Worm (Caenorhabditis elegans) whole organism, L3 larva: ENCODE measurements around the gene rbm-28.

Experiments used
- R02D3.7 ChIP-seq: fragments of 150-350 bp; optimal IDR thresholded peaks from 2 replicates; lab custom pipeline; 2014; ENCODE audit warnings: missing biosample characterization, missing genetic modification characterization
- ZK546.5 ChIP-seq: sonication (generic microtip); optimal IDR thresholded peaks from 2 replicates; lab custom pipeline; 2017; ENCODE audit warnings: missing biosample characterization, missing genetic modification characterization
- aly-2 ChIP-seq: fragments of 150-350 bp; optimal IDR thresholded peaks from 2 replicates; lab custom pipeline; 2014; ENCODE audit warnings: missing biosample characterization, missing genetic modification characterization
- ama-1 ChIP-seq: fragments of 150-350 bp; optimal IDR thresholded peaks from 2 replicates; lab custom pipeline; 2018
- ceh-28 ChIP-seq: fragments of 150-350 bp; optimal IDR thresholded peaks from 2 replicates; lab custom pipeline; 2014; ENCODE audit warnings: missing biosample characterization, missing genetic modification reagents, missing genetic modification characterization
- ceh-82 ChIP-seq: fragments of 150-350 bp; optimal IDR thresholded peaks from 2 replicates; lab custom pipeline; 2014; ENCODE audit warnings: missing biosample characterization, missing genetic modification characterization
- ceh-9 ChIP-seq: sonication (generic microtip); optimal IDR thresholded peaks from 2 replicates; lab custom pipeline; 2018; ENCODE audit warnings: missing biosample characterization, missing genetic modification characterization
- daf-12 ChIP-seq: fragments of 150-350 bp; optimal IDR thresholded peaks from 2 replicates; lab custom pipeline; 2014; ENCODE audit warnings: missing biosample characterization, missing genetic modification reagents, missing genetic modification characterization
- elt-2 ChIP-seq: sonication (generic microtip); optimal IDR thresholded peaks from 2 replicates; lab custom pipeline; 2016; ENCODE audit warnings: missing genetic modification reagents, mild to moderate bottlenecking, missing genetic modification characterization, missing compliant biosample characterization
- elt-3 ChIP-seq, 3 experiments: fragments of 150-350 bp in 1 of 3; sonication (generic microtip) in 2 of 3; optimal IDR thresholded peaks; 2 replicates in 2 of 3; 4 replicates in 1 of 3; lab custom pipeline; 2014 to 2017; ENCODE audit warnings: missing biosample characterization in 3 of 3, missing genetic modification characterization in 3 of 3
- eor-1 ChIP-seq, 2 experiments: fragments of 150-350 bp; optimal IDR thresholded peaks; 2 replicates each; lab custom pipeline; 2014 to 2018; ENCODE audit warnings: missing biosample characterization in 2 of 2, missing genetic modification characterization in 2 of 2
- fkh-10 ChIP-seq: sonication (generic microtip); optimal IDR thresholded peaks from 2 replicates; lab custom pipeline; 2017; ENCODE audit warnings: missing biosample characterization, missing genetic modification reagents, missing genetic modification characterization
- fkh-2 ChIP-seq: fragments of 150-350 bp; optimal IDR thresholded peaks from 2 replicates; lab custom pipeline; 2014; ENCODE audit warnings: missing biosample characterization, missing genetic modification reagents, missing genetic modification characterization
- fos-1 ChIP-seq: fragments of 150-350 bp; optimal IDR thresholded peaks from 2 replicates; lab custom pipeline; 2014; ENCODE audit warnings: missing biosample characterization, missing genetic modification characterization
- hmg-11 ChIP-seq: sonication (generic microtip); optimal IDR thresholded peaks from 2 replicates; lab custom pipeline; 2016; ENCODE audit warnings: missing genetic modification characterization, missing compliant biosample characterization
- jun-1 ChIP-seq: fragments of 150-350 bp; optimal IDR thresholded peaks from 2 replicates; lab custom pipeline; 2014; ENCODE audit warnings: missing biosample characterization, missing genetic modification reagents, missing genetic modification characterization
- lin-15B ChIP-seq: fragments of 150-350 bp; optimal IDR thresholded peaks from 2 replicates; lab custom pipeline; 2014; ENCODE audit warnings: missing biosample characterization, missing genetic modification characterization
- lin-39 ChIP-seq: fragments of 150-350 bp; optimal IDR thresholded peaks from 2 replicates; lab custom pipeline; 2018; ENCODE audit warnings: missing biosample characterization, missing genetic modification reagents, missing genetic modification characterization
- mml-1 ChIP-seq: fragments of 150-350 bp; sonication (generic microtip); optimal IDR thresholded peaks from 3 replicates; lab custom pipeline; 2014; ENCODE audit warnings: missing biosample characterization, missing genetic modification characterization
- nfya-1 ChIP-seq: sonication (generic microtip); optimal IDR thresholded peaks from 2 replicates; lab custom pipeline; 2017; ENCODE audit warnings: missing genetic modification characterization, mild to moderate bottlenecking, missing compliant biosample characterization, antibody characterized with exemption, moderate library complexity; ENCODE audit not compliant: insufficient read depth
- nhr-237 ChIP-seq: fragments of 150-350 bp; optimal IDR thresholded peaks from 2 replicates; lab custom pipeline; 2014; ENCODE audit warnings: missing biosample characterization, missing genetic modification characterization
- nhr-28 ChIP-seq: fragments of 150-350 bp; optimal IDR thresholded peaks from 2 replicates; lab custom pipeline; 2014; ENCODE audit warnings: missing biosample characterization, missing genetic modification characterization
- nhr-43 ChIP-seq: sonication (generic microtip); optimal IDR thresholded peaks from 2 replicates; lab custom pipeline; 2016; ENCODE audit warnings: mild to moderate bottlenecking, missing genetic modification characterization, missing compliant biosample characterization; ENCODE audit not compliant: poor library complexity, severe bottlenecking
- nhr-77 ChIP-seq: fragments of 150-350 bp; optimal IDR thresholded peaks from 2 replicates; lab custom pipeline; 2014; ENCODE audit warnings: missing biosample characterization, missing genetic modification characterization
- pha-4 ChIP-seq: fragments of 150-350 bp; optimal IDR thresholded peaks from 2 replicates; lab custom pipeline; 2014; ENCODE audit warnings: missing biosample characterization, missing genetic modification reagents, missing genetic modification characterization
- pqm-1 ChIP-seq: fragments of 150-350 bp; optimal IDR thresholded peaks from 2 replicates; lab custom pipeline; 2017; ENCODE audit warnings: missing biosample characterization, missing genetic modification characterization, inconsistent platforms
- skn-1 ChIP-seq: fragments of 150-350 bp; optimal IDR thresholded peaks from 2 replicates; lab custom pipeline; 2014; ENCODE audit warnings: missing biosample characterization, missing genetic modification characterization
- tbx-2 ChIP-seq: sonication (generic microtip); optimal IDR thresholded peaks from 2 replicates; lab custom pipeline; 2016; ENCODE audit warnings: mild to moderate bottlenecking, missing genetic modification characterization, missing compliant biosample characterization
- unc-39 ChIP-seq: sonication (generic microtip); optimal IDR thresholded peaks from 4 replicates; lab custom pipeline; 2017; ENCODE audit warnings: missing biosample characterization, missing genetic modification characterization
- ztf-11 ChIP-seq: fragments of 150-350 bp; optimal IDR thresholded peaks from 2 replicates; lab custom pipeline; 2014; ENCODE audit warnings: missing biosample characterization, missing genetic modification characterization
- ztf-4 ChIP-seq: fragments of 150-350 bp; optimal IDR thresholded peaks from 2 replicates; lab custom pipeline; 2014; ENCODE audit warnings: missing biosample characterization, missing genetic modification characterization

Gene rbm-28

DNA sequence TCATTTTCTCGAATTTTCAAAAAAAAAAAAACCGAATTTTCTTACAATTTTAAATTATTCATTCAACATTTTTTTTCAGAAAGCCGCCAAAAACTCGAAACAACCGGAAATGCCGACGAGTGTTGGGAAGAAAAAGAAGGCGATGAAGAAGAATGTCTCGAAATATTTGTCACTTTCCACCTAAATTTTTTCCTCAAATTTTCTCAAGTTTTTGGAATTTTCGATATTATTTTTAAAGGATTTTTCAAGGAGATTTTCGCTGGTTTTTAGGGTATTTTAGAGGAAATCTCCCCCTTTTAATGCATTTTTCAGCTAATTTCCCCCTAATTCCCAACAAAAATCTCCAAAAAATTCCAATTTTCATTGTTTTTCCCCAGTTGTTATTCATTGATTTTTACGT, 9.1 kb downstream of the rbm-28 start:
- no peak for TF ChIP-seq daf-12 (tag; lab: Kevin White, UChicago)
- TF ChIP-seq lin-39 (tag; lab: Kevin White, UChicago): no peak
- no peak for TF ChIP-seq skn-1 (tag; lab: Kevin White, UChicago)
- TF ChIP-seq ama-1 (lab: Kevin White, UChicago): no peak
- no peak for TF ChIP-seq tbx-2 (tag; lab: Kevin White, UChicago)
- TF ChIP-seq mml-1 (tag; lab: Kevin White, UChicago): no peak
- no peak for TF ChIP-seq nhr-28 (tag; lab: Kevin White, UChicago)
- no peak for TF ChIP-seq unc-39 (tag; lab: Kevin White, UChicago)

DNA sequence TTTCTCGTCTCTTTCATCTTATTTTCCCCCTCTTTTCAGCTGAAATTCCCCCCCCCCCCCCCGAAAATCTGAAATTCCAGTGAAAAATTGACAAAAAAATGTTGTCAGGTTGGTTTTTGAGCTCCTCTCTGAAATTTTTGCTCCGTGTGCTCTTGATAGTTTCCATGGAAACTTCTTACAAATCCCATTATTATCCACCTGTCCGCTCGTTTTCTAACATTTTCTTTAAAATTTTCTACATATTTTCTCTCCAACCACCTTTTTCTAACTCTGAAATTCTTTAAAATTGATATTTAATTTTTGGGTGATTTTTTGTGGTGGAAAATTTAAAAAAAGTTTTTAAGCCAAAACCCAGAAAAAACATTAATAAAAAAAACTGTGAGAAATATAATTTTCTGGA, 9.6 kb downstream of the rbm-28 start, which contains the start of gene gpx-2:
gpx-2 (plus strand) TSS at position 99 of the 400 bp plus-strand sequence.
- TF ChIP-seq ama-1 (lab: Kevin White, UChicago) (peak; percentile 83), elt-3 (tag; optimal IDR thresholded peaks at IDR 0.05; lab: Kevin White, UChicago) (no peak), unc-39 (tag; lab: Kevin White, UChicago) (no peak)

DNA sequence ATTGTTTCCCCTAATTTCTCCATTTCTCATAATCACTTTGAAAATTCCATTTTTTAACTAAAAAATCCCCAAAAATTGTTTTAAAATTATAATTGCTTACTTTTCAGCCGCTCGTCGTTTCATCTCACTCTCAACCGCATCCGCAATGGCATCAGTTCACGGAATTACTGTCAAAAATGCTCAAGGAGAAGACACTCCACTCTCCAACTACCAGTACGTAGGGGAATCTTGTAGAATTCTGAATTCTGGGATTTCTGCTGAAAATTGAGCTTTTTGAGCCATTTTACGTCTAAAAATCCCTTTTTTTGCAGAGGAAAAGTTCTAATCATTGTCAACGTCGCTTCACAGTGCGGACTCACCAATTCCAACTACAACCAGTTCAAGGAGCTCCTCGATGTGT, 10.5 kb downstream of the rbm-28 start:
- TF ChIP-seq fkh-2: no peak
- no peak for TF ChIP-seq ceh-28 (tag; lab: Kevin White, UChicago)
- no peak for TF ChIP-seq lin-39 (tag; lab: Kevin White, UChicago)
- TF ChIP-seq ztf-11 (tag; lab: Kevin White, UChicago): no peak
- no peak for TF ChIP-seq pha-4 (tag; lab: Kevin White, UChicago)
- no peak for TF ChIP-seq skn-1 (tag; lab: Kevin White, UChicago)
- no peak for TF ChIP-seq ceh-9
- no peak for TF ChIP-seq nhr-43
- no peak for TF ChIP-seq ama-1 (lab: Kevin White, UChicago)
- no peak for TF ChIP-seq lin-15B
- TF ChIP-seq elt-2: no peak
- TF ChIP-seq ztf-4 (tag; lab: Kevin White, UChicago): no peak
- TF ChIP-seq ceh-82 (tag; lab: Kevin White, UChicago): no peak
- no peak for TF ChIP-seq nhr-237

DNA sequence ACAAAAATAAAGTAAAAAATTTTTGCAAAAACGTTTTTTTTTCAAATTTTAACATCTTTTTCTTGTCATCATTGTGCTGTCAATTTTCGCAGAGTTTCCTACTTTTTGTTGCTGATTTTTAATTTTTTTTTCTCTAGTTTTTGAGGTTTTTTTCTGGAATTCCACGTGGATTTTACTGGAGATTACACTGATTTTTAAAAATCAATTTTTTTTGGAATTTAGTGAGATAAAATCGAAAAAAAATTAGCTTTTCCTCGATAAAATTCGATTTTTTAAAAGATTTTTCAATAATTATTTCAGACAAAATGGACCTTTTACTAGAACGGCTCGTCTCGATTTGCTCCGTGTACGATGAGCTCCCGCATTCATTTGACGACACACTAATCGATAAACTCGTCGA, 12.6 kb downstream of the rbm-28 start, which contains the start of gene R05H10.3:
R05H10.3 (plus strand) TSS at position 301 of the 400 bp plus-strand sequence.
- no peak for TF ChIP-seq ceh-82 (tag; lab: Kevin White, UChicago)
- TF ChIP-seq nhr-77 (tag; lab: Kevin White, UChicago): no peak
- no peak for TF ChIP-seq ztf-11 (tag; lab: Kevin White, UChicago)
- TF ChIP-seq ama-1 (lab: Kevin White, UChicago): peak; percentile 3

DNA sequence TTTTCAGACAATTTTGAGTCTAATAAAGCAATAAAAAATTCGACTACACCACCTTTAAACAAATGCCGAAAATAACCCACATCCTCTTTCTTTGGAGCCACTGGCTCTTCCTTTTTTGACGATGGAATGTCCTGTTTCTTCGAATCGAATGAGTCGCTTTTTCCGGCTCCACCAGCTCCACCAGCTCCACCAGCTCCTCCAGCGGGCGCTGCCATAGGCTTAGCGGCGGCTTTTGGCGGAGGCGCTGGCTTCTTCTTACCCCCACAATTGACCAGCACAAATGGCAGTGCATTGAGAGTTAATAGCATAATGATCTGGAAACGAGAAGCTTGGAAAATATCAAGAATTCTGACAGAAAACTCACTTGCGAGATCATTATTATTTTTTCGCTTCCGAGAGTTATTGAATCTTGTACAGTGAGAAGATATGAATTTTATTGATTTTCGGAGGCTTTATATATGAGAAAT, 19.7 kb downstream of the rbm-28 start, which contains the start of gene Y53F4A.2:
Y53F4A.2 (minus strand) TSS at position 417 of the 467 bp plus-strand sequence.
- TF ChIP-seq unc-39 (tag; lab: Kevin White, UChicago) (no peak), hmg-11 (tag; lab: Kevin White, UChicago) (no peak), pqm-1 (tag; lab: Kevin White, UChicago) (no peak), nhr-43 (no peak), daf-12 (tag; lab: Kevin White, UChicago) (no peak), jun-1 (tag; lab: Kevin White, UChicago) (no peak), aly-2 (tag; lab: Kevin White, UChicago) (no peak), fos-1 (no peak), eor-1 (tag; optimal IDR thresholded peaks at IDR 0.05; lab: Kevin White, UChicago) (no peak), R02D3.7 (tag; lab: Kevin White, UChicago) (no peak), nfya-1 (tag; lab: Kevin White, UChicago) (no peak)

DNA sequence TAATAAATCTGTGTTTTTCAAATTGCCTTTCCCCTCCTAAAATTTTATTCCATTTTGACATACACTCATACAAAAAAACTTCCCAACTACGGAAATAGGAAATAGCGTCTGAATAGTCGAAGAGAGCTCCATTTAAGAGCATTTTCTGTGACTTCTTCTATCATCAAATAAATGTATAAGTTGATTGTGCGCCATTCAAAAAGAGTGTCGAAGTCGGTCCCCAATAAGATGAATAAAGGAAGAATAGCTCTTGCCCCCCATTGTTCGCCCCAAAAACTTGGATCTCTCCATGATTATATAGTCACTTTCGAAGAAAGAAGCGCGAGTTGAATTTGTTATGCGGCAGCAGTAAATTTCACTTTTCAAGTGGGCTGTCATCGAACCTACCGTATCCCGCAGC, 35.5 kb downstream of the rbm-28 start:
- TF ChIP-seq ZK546.5 (no peak), fkh-10 (GFP tag; lab: Kevin White, UChicago) (peak; percentile 48), ceh-28 (tag; lab: Kevin White, UChicago) (no peak), nhr-77 (tag; lab: Kevin White, UChicago) (no peak)
